Worm (Caenorhabditis elegans) whole organism, L2 larva: ENCODE results near the gene F09A5.3.

ENCODE experiments used
- aly-2 ChIP-seq: fragments of 150-350 bp; optimal IDR thresholded peaks from 2 replicates; lab custom pipeline; 2014; ENCODE audit warnings: missing biosample characterization, missing genetic modification characterization
- egl-27 ChIP-seq: sonication (generic microtip); optimal IDR thresholded peaks from 3 replicates; lab custom pipeline; 2017; ENCODE audit warnings: missing biosample characterization, missing genetic modification reagents, missing genetic modification characterization
- ztf-1 ChIP-seq: fragments of 200-800 bp; sonication (Bioruptor generic); conservative IDR thresholded peaks from 2 replicates; pipeline ENCODE4 v1.3.6; 2022; ENCODE audit warnings: missing genetic modification characterization, missing compliant biosample characterization

DNA sequence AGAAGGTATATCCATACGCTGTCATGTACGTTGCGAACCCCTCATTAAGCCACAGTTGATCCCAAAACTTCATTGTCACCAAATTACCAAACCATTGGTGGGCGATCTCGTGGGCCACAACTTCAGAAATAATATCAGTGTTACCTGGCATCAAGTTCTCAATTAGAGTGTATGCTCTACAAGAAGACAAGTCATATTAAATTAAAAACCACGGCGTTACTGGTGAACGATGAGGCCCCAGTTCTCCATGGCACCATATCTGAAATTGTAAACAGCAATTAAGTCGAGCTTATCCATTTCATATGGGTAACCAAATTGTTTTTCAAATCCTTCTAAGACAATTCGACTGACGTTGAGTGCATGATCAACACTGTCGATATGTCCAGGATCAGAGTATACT lies 38.6 kb upstream of the F09A5.3 start:
- no peak for TF ChIP-seq ztf-1
- no peak for TF ChIP-seq aly-2
- no peak for TF ChIP-seq egl-27
